Fruit fly (Drosophila melanogaster) Kc167 (cell line): Measurements from ENCODE around the gene Duba.

ENCODE experiments used
- Myc ChIP-seq: fragments of >200 bp; optimal IDR thresholded peaks from 2 replicates; lab custom pipeline; 2017; ENCODE audit warnings: missing external identifiers
- Sin3A ChIP-seq: fragments of >200 bp; optimal IDR thresholded peaks from 2 replicates; lab custom pipeline; 2018; ENCODE audit warnings: missing external identifiers
- h ChIP-seq: fragments of >200 bp; optimal IDR thresholded peaks from 3 replicates; lab custom pipeline; 2018; ENCODE audit warnings: missing external identifiers
- insv ChIP-seq: fragments of >200 bp; optimal IDR thresholded peaks from 3 replicates; lab custom pipeline; 2018; ENCODE audit warnings: missing external identifiers
- psq ChIP-seq: fragments of >200 bp; optimal IDR thresholded peaks from 2 replicates; lab custom pipeline; 2017; ENCODE audit warnings: missing external identifiers

- no peak for TF ChIP-seq psq (lab: Kevin White, UChicago)
- TF ChIP-seq insv (lab: Kevin White, UChicago): no peak
- no peak for TF ChIP-seq Sin3A
- TF ChIP-seq Myc: no peak
- no peak for TF ChIP-seq h (lab: Kevin White, UChicago)
Measured at dm6 chr3L:11645933-11646332, 36.7 kb upstream of the Duba start, which contains the start of gene CG6071.
